Worm (Caenorhabditis elegans): ENCODE data around the gene sri-50.

DNA sequence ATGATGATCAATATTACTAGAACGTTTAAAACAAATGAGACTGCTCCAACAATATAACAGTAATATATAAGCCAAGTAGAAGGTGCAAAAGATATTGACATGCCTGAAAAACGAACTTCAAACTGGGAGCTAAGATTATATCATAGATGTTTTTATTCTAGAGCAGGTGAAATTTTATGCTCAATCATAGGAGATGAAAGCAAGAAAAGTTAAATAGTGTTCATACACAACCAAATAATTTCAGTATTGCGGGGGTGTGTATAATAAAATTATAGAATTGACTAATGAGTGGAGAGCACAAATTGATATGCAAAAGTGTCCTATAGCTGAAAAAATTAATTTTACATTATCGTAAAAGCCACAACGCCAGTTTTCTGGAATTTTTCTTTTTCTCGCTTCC is 44.5 kb upstream of the sri-50 start, which contains the start of gene sri-34:
- TF ChIP-seq hnd-1 (tag; optimal IDR thresholded peaks at IDR 0.05) (no peak), hmbx-1 (tag; optimal IDR thresholded peaks at IDR 0.05) (no peak)

Measured in whole organism, early embryonic.